Worm (Caenorhabditis elegans): ENCODE measurements around the gene msp-74.

msp-74 gene

DNA sequence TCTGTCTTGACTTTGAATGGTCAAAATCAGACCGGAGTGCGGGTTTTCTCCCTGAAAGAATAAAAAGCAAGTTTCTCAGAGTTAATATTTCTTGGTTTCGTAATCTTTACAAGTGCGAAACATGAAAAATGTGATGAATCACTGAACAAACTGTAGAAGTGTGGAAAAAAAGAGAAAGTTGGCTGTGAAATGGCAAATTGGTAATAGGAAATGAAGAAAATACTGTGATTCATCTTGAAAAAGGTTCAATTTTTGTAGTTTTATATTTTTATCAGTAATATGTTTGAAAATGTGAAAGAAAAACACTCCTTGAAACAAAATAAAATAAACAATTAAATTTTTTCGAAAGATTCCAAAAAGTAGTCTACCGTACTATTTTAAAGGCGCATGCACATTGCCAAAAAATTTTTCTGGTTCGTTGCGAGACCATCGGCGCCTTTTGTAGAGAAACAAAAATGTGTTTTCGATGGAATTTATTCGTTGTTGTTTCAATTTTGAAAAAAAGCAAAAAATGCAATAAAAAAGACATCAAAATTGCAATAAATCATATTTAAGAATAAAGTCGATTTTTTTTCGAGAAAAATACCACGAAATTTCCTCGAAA lies 23.4 kb downstream of the msp-74 start, which contains the start of gene pld-1:
TSS of gene pld-1 (minus strand) at position 51 of the 604 bp plus-strand sequence.
- TF ChIP-seq madf-9 (GFP tag; conservative IDR thresholded peaks at IDR 0.05): no peak
- TF ChIP-seq Y48G9A.11 (GFP tag; IDR thresholded peaks at IDR 0.05): 0 out of 2 replicates have a peak, but pooled peaks have one; percentile 39
- no peak for TF ChIP-seq nhr-42 (GFP tag; IDR thresholded peaks at IDR 0.05)
- TF ChIP-seq zip-11 (GFP tag; IDR thresholded peaks at IDR 0.05): no peak
- no peak for TF ChIP-seq set-16 (GFP tag; IDR thresholded peaks at IDR 0.05)
- TF ChIP-seq unc-130 (GFP tag; optimal IDR thresholded peaks at IDR 0.05): peak; percentile 26
- no peak for TF ChIP-seq R02D3.7 (tag; optimal IDR thresholded peaks at IDR 0.05)
- no peak for TF ChIP-seq lin-13 (GFP tag; optimal IDR thresholded peaks at IDR 0.05)
- TF ChIP-seq F49E8.2 (tag; optimal IDR thresholded peaks at IDR 0.05; ENCODE audit: borderline replicate concordance): peak; percentile 53
- TF ChIP-seq tag-97 (GFP tag; IDR thresholded peaks at IDR 0.05): no peak
- no peak for TF ChIP-seq hlh-30 (tag; optimal IDR thresholded peaks at IDR 0.05; ENCODE audit: insufficient read depth)
- TF ChIP-seq F10B5.3 (tag; optimal IDR thresholded peaks at IDR 0.05): no peak
- TF ChIP-seq F26F4.8 (GFP tag; conservative IDR thresholded peaks at IDR 0.05): no peak
- no peak for TF ChIP-seq nhr-76 (tag; optimal IDR thresholded peaks at IDR 0.05)

DNA sequence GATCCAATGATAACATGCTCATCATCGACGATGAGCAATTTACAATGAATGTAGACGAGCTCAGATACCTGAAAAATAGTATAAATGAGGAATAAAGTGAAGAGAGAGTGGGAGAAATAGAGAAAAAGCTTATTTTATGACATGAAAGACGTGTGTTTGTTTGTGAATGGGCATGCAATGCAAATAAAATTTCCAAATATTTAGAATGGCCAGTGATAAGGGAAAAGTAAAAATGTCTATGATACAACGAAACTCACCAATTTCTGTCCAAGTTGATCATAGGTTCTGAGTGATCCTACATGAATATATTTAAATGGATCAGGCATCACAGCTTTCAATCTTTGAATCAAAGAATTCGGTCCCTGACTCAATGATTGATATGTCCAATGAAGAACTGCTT lies 29.0 kb downstream of the msp-74 start:
- TF ChIP-seq daf-12 (tag; optimal IDR thresholded peaks at IDR 0.05): no peak
- TF ChIP-seq pqm-1 (tag; optimal IDR thresholded peaks at IDR 0.05): peak; percentile 19
- TF ChIP-seq nhr-28 (tag; optimal IDR thresholded peaks at IDR 0.05): peak; percentile 15
- no peak for TF ChIP-seq dmd-9 (GFP tag; IDR thresholded peaks at IDR 0.05)
- peak; percentile 64 for TF ChIP-seq aha-1 (tag)
- peak; percentile 25 for TF ChIP-seq mes-2 (tag; optimal IDR thresholded peaks at IDR 0.05; ENCODE audit: poor library complexity, severe bottlenecking)
- no peak for TF ChIP-seq daf-16 (GFP tag; optimal IDR thresholded peaks at IDR 0.05)
- peak; percentile 39 for TF ChIP-seq daf-16 (tag; optimal IDR thresholded peaks at IDR 0.05)
- TF ChIP-seq dve-1 (tag; optimal IDR thresholded peaks at IDR 0.05; ENCODE audit: insufficient read depth): peak; percentile 33
- no peak for TF ChIP-seq egl-27 (tag; optimal IDR thresholded peaks at IDR 0.05)

DNA sequence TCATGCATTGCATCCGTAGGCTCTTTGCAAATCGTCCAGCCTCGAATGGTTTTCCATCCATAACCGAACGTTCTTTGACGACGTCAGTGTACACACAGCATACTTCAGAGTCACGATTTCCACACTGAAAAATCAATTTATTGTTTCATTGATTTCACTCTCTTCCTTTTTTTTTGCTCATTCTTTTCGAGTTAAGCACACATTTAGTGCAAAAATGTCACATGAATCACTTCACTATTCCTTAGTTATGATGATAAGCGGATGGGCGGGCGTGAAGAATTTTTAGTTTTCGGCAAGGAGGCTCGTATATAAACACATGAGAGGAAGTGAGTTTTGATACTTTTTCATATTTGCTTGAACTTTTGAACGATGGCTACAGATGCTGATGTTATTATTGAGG lies 29.7 kb downstream of the msp-74 start, which contains the start of gene txt-9:
TSS of gene txt-9 (plus strand) at position 336 of the 400 bp plus-strand sequence.
- TF ChIP-seq ceh-62 (tag; optimal IDR thresholded peaks at IDR 0.05) (no peak), aha-1 (tag) (peak; percentile 92), daf-16 (GFP tag; optimal IDR thresholded peaks at IDR 0.05) (no peak), daf-16 (tag; optimal IDR thresholded peaks at IDR 0.05) (peak; percentile 1), hlh-30 (tag; optimal IDR thresholded peaks at IDR 0.05; ENCODE audit: insufficient read depth) (peak; percentile 17), unc-39 (tag; optimal IDR thresholded peaks at IDR 0.05) (no peak), unc-62 (GFP tag; optimal IDR thresholded peaks at IDR 0.05 in 1 of 2) (peak in 1 of 2 experiments; percentile 77), unc-62 (tag; optimal IDR thresholded peaks at IDR 0.05) (no peak), nhr-28 (tag; optimal IDR thresholded peaks at IDR 0.05) (peak; percentile 38), nhr-41 (GFP tag; IDR thresholded peaks at IDR 0.05) (no peak)

DNA sequence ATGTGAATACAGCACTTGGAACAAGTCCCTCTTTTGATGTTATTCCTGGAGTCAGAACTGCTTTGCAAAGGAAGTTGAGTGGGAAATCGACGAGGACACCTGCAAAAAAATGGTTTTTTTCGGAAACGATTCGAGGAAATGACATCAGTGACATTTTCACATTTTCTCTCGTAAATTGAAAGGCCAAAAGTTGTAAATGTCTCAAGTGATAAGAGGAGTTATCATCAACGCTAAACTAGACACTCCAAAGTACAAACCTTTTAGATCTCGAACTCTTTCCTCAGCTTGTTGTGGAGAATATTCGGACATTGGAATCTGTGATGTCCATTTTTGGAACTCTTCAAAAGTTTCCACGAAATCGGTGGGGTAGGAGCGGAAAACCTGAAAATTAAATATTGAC lies 30.9 kb downstream of the msp-74 start:
- TF ChIP-seq nhr-28 (tag; optimal IDR thresholded peaks at IDR 0.05) (peak; percentile 39), unc-39 (tag; optimal IDR thresholded peaks at IDR 0.05) (no peak), dmd-6 (GFP tag; IDR thresholded peaks at IDR 0.05) (peak; percentile 25; the same call in 1 of the 2 replicates), unc-62 (GFP tag; optimal IDR thresholded peaks at IDR 0.05 in 1 of 2) (no peak), unc-62 (tag; optimal IDR thresholded peaks at IDR 0.05) (no peak)

DNA sequence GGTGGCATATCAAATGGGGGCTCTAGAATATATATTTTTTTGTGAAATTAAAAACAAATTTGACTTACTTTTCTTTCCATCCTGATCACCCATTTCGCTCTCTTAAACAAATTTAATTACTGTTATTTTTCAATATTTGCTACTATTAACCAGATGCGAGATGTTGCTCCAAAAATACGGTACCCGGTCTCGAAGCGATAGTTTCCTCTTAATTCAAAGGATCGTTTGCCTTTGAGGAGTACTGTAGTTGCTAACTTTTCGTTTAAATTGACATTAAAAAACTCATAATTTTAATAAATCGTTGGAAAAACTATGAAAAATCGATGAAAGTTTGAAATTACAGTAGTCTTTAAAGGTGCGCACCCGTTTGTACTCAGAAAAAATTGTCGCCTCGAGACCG lies 31.8 kb downstream of the msp-74 start, which contains the start of gene C04G6.4:
TSS of gene C04G6.4 (minus strand) at position 101 of the 400 bp plus-strand sequence.
- TF ChIP-seq F44E2.7 (GFP tag; IDR thresholded peaks at IDR 0.05) (no peak), vab-7 (GFP tag; IDR thresholded peaks at IDR 0.05) (no peak), T26A8.4 (GFP tag; IDR thresholded peaks at IDR 0.05) (no peak), ZK337.2 (GFP tag; IDR thresholded peaks at IDR 0.05) (no peak), nhr-237 (tag; optimal IDR thresholded peaks at IDR 0.05) (no peak), mes-2 (tag; optimal IDR thresholded peaks at IDR 0.05; ENCODE audit: poor library complexity, severe bottlenecking) (no peak), hlh-11 (tag; optimal IDR thresholded peaks at IDR 0.05) (no peak), php-3 (GFP tag; IDR thresholded peaks at IDR 0.05) (no peak), nhr-6 (tag; optimal IDR thresholded peaks at IDR 0.05) (no peak), snpc-1.2 (GFP tag; IDR thresholded peaks at IDR 0.05) (no peak), lin-29 (GFP tag; IDR thresholded peaks at IDR 0.05) (no peak), ces-1 (GFP tag; optimal IDR thresholded peaks at IDR 0.05) (no peak)
